Worm (Caenorhabditis elegans): ENCODE results near the gene rnp-9.

rnp-9 gene

DNA sequence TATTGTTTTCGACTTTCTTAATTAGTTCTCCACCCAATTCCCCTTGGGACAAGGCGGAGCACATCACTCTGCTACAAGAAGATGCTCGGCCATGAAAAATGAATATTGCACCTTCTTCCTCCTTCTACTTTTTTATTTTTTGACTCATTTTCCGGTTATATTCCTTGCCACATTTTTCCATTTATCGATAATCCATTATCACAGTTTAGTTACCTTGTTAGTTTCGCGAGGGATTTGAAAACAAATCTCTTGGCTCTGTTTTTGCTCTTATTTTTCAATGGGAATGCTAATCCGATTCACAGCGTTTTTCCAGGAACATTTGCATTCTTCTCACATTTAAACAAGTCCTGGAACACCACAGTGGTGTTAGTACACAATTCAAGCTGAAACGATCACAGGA lies at the start of gene rnp-9:
Gene rnp-9, plus strand, starts transcription at position 301 of the 400 bp plus-strand sequence.
- no peak for TF ChIP-seq unc-62 (GFP tag; optimal IDR thresholded peaks at IDR 0.05)

DNA sequence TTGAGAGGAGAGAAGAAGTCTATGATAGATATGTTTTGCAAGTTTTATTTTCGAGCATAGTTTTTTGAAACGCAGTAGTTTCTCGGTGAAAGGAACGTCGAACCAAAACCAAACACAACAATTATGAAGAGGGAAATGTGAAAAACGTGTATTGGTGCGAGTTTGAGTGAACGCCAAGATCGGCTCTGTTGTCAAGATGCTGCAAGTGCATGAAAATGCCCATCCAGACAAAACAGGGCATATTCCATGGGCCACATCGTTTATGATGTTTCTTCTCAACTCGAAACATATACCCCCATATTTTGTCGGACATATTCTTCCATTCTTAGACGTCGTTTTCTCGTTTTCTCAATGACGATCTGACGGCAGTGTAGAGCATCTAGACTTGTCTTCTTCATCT lies 44.1 kb upstream of the rnp-9 start:
- TF ChIP-seq unc-62 (GFP tag; optimal IDR thresholded peaks at IDR 0.05), result no peak

DNA sequence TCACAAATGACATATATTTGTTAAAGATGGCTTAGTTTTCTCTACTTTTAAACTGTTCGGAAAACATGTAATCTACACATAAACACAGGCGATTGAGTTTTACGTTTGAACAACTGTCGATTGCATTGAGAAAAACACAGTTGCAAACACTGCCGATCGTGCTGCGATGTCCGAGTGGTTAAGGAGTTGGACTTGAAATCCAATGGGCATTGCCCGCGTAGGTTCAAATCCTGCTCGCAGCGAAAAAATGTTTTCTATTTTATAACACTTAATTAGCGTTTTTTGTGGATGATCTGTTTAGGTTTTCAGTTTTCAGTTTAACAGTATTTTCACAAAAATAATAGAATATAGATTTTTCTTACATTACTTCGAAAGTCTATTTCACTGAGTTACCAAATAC lies 42.8 kb upstream of the rnp-9 start:
- no peak for TF ChIP-seq unc-62 (GFP tag; optimal IDR thresholded peaks at IDR 0.05)

DNA sequence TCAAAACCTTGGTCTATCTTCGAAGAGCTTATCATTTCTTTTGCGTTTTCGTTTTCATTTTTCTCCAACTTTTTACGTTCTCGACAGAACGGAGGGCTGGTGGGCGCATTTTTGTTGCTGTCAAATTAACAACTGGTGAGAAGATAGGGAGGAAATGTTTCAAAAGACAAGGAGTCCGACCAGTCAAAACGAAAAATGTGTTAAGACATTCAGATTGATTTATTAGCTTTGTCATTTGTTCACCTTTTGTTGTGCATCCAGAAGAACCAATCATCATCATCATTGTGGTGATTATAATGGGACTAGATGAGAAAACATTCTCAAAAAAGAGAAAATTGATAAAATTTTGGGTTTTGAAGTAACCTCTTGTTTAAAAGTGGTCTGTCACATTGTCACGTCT lies 36.9 kb upstream of the rnp-9 start:
- no peak for TF ChIP-seq unc-62 (GFP tag; optimal IDR thresholded peaks at IDR 0.05)

- no peak for TF ChIP-seq unc-62 (GFP tag; optimal IDR thresholded peaks at IDR 0.05)
These were observed 34.0 kb upstream of the rnp-9 start, which contains the start of gene unc-58 for ce11 chrX:10133082-10133481. Gene unc-58, minus strand, starts transcription at chrX:10133182.

ce11 chrX:10138494-10138893 lies 28.6 kb upstream of the rnp-9 start, which contains the start of gene moc-1:
Gene moc-1, minus strand, starts transcription at chrX:10138620.
- no peak for TF ChIP-seq unc-62 (GFP tag; optimal IDR thresholded peaks at IDR 0.05)

DNA sequence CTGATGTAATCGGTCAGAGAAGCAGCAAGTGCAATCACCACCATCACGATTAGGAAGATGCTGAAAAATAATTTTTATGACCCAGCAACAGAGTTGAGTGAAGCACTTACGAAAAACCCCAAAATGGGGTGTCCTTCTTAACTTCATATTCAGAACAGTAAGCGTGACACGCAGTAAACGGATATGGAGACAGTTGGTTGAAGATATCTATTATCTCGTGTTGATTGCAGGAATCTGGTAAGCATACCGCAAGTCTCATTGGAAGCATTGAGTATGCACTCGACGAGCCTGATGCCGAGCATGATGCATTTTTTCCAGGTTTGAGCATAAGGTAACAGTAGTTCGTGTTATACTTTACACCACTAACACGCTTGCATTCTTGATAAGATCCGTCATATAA lies 25.8 kb upstream of the rnp-9 start:
- no peak for TF ChIP-seq unc-62 (GFP tag; optimal IDR thresholded peaks at IDR 0.05)

DNA sequence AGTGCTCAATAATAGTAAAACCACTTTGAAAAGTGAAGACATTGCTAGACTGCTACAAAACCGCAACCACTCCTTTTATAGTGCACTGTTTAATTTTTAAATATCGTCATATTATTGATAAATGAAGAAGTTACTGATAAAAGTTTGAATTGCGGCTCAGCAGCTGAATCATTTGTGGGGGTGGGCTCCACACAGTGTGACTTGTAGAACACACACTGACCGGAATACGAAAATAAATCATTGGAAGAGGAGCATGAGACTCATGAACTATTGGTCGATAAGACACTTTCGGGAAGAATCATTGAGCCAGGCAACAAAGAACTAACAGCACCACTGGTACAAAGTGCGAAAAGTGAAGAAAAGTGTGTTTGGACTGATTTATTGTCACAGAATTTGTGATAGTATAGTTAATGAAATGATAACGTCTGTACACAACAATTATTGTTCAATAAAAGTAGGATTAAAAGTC lies 25.1 kb upstream of the rnp-9 start, which contains the start of gene oac-14:
Gene oac-14, minus strand, starts transcription at position 51 of the 469 bp plus-strand sequence.
- no peak for TF ChIP-seq unc-62 (GFP tag; optimal IDR thresholded peaks at IDR 0.05)

DNA sequence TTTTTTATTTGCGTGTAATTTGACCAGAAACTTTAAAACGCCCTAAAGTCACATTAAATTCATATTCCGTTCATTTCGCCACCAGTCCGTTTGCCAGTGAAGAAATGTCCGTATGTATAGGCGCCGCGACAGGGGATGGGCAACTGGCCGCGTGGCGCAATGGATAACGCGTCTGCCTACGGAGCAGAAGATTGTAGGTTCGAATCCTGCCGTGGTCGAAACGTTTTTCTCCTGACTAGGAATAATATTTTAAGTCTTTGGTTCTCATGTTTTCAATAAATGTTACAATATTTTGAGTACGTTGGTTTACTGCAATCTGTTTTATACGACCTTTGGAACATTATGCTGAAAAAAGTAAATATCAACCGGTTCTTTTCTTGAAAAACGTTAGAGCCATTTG lies 22.1 kb upstream of the rnp-9 start:
- no peak for TF ChIP-seq unc-62 (GFP tag; optimal IDR thresholded peaks at IDR 0.05)

DNA sequence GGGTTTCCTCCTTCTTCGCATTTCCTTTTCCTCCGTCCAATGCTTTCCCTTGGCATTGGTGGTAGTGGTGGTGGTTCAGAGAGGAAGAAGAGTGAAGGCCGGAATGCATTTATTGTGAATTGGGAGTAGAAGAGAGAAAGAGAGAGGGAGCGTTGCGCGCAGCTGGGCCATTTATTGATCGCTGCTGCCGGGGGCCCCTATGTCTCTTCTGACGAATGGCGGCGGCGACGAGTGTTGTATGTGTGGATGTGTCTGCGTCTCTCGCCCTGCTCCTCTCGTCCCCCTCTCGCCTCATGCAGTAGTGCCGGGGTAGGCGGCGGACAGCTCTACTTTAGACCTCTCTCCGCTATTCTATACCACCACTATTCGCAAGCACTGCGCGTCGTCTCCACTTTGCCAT lies 20.5 kb upstream of the rnp-9 start, which contains the start of gene unc-115:
Gene unc-115, plus strand, starts transcription at position 301 of the 400 bp plus-strand sequence.
- TF ChIP-seq unc-62 (GFP tag; optimal IDR thresholded peaks at IDR 0.05), result no peak

DNA sequence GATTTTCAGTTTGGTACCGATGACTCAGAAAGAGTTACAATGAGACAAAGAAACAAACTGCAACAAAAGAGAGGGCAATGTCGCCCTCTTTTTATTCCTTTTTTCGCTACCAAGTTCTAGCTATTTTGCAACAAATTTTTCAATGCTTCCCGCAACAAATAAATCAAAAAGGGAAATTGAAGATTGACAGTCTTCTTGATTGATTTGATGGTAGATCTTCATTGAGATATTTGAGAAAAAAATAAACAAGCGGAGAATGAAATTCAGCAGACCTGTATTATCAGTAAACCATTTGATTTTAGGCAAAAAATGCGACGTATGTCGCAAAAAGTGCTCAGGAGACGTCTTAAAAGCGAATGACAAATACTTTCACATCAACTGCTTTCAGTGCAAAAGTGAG lies 19.9 kb upstream of the rnp-9 start:
- no peak for TF ChIP-seq unc-62 (GFP tag; optimal IDR thresholded peaks at IDR 0.05)

- TF ChIP-seq unc-62 (GFP tag; optimal IDR thresholded peaks at IDR 0.05), result no peak
These were observed 18.8 kb upstream of the rnp-9 start for ce11 chrX:10148235-10148872.

DNA sequence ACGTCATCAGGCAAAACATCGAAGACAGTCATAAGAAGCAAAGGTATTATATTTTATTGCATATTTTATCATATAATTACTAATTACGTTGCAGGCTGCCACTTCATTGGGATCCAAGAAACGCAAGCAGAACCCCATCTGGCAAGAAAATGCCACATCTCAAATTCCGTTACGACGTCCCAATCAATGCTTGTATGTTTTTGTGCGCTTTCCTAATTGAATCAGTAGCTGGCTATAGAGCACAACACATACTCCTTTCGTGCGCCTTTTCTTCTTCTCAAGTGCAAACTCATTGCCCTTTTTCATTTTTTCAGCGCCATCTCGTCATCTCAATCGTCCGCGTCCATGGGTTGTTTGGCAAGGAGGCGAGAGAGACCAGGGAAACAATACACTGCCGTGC lies 16.2 kb upstream of the rnp-9 start:
- no peak for TF ChIP-seq unc-62 (GFP tag; optimal IDR thresholded peaks at IDR 0.05)

- no peak for TF ChIP-seq unc-62 (GFP tag; optimal IDR thresholded peaks at IDR 0.05)
These were observed 12.7 kb upstream of the rnp-9 start, which contains the start of gene F09B9.5 for ce11 chrX:10154317-10154942. Gene F09B9.5, plus strand, starts transcription at chrX:10154817.

DNA sequence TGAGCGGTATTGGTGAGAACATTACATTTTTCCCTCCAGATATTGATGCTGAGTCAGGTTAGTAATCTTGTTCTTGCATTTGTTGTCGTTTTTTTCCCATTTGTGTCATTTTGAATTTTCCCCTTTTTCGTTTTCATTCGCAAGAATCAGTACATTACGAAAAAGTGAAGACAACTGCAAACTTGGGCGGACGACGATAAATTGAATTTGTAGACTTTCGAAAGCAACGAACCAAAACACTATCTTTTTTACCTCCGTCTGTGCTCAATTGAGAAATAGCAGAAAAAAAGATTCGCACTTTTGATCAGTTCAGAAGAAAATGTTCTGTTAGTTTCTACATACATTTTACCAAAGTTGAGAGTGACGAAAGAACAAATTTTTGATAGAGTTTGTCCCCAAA lies 12.0 kb upstream of the rnp-9 start:
- no peak for TF ChIP-seq unc-62 (GFP tag; optimal IDR thresholded peaks at IDR 0.05)

DNA sequence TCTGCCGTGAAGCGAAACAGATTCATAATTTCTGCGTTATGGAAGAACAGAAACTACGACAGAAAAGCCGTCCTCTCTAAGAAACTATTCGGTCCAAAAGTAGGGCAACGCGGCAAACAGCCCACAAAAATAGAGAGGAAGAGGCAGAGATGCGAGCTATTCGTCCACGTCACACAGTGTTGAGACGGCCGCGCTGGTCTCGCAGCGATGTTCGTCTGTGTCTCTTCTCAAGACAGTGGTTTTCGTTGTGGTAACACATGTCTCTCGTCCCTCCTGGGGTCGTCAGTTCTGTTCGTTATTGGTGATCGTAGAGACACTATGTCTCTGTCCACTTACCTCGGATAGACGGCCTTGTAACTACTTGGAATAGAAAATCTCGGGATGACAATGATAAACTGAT lies 8.4 kb upstream of the rnp-9 start, which contains the start of gene erd-2.1:
Gene erd-2.1, minus strand, starts transcription at position 114 of the 400 bp plus-strand sequence.
- no peak for TF ChIP-seq unc-62 (GFP tag; optimal IDR thresholded peaks at IDR 0.05)

ce11 chrX:10160097-10160677 lies 6.9 kb upstream of the rnp-9 start, which contains the start of gene F09B9.4:
Gene F09B9.4, plus strand, starts transcription at chrX:10160627.
- no peak for TF ChIP-seq unc-62 (GFP tag; optimal IDR thresholded peaks at IDR 0.05)
